Fruit fly (Drosophila melanogaster) whole organism: ENCODE data around the gene BOD1.
A peak's percentile ranks its signal among the peaks of the same experiment; 100 is the strongest.

Experiments used
- CG8478 ChIP-seq: fragments of >200 bp; optimal IDR thresholded peaks from 2 replicates; lab custom pipeline; 2018; ENCODE audit warnings: inconsistent platforms
- Dll ChIP-seq: fragments of >200 bp; optimal IDR thresholded peaks from 2 replicates; lab custom pipeline; 2017
- EcR ChIP-seq, 2 experiments: fragments of >200 bp; optimal IDR thresholded peaks; 2 replicates each; lab custom pipeline; 2017; ENCODE audit warnings: missing biosample characterization in 2 of 2, missing genetic modification characterization in 2 of 2, missing genetic modification reagents in 2 of 2
- pan ChIP-seq: fragments of >200 bp; optimal IDR thresholded peaks from 2 replicates; lab custom pipeline; 2017
- psq ChIP-seq: fragments of >200 bp; optimal IDR thresholded peaks from 2 replicates; lab custom pipeline; 2017
- usp ChIP-seq: fragments of >200 bp; optimal IDR thresholded peaks from 2 replicates; lab custom pipeline; 2017; ENCODE audit warnings: missing biosample characterization, missing genetic modification characterization, mixed read lengths

Gene BOD1

DNA sequence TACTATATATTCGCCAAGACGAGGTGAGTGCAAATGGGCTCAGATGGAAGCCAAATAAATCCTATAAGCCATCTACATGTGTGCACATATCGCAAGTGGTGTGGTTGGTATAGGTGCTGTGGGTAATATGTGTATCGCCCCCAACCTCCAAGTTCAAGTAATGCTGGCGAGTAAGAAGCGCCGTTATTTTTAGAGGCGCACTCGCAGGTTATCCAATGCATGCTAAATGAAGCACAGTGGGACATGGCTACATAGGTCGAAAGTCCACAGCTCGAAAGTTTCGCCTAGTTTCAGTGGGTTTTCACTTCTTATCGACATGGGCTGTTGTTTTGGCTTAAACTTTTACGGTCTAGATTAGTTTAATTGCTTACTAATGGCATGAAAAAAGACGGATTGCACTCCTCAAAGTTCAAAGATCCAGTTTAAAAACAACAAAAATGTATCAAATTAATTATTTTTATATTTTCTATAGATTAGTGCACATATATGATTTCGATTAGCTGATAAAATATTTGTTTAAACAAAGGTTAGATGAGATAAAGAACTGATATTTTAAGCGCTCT, 12.0 kb upstream of the BOD1 start:
- TF ChIP-seq usp (GFP tag; lab: Kevin White, UChicago), result no peak
- TF ChIP-seq psq (lab: Kevin White, UChicago), result no peak
- TF ChIP-seq Dll (lab: Kevin White, UChicago), result no peak
- no peak for TF ChIP-seq CG8478

DNA sequence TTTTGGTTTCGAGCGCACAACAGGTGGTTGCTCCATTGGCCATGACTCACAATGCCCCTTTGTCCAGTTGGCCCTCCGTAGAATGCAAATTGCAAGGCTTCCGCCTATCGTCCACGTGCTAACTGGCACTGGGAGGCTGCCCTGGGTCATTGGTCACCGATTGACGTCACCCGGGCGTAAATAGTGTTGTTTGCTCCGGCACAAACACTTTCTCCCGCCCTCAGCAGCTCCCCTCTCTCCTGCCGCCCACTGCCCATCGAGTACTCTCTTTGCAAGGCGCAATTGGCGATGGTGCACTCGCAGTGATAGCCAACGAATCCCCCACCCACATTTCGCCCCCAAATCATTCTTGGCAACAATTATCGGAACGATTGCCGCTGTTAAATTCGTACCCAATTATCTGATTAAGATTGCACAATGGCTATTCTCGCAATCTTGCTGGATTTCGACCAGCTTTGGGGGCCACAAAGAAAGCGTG, 11.3 kb upstream of the BOD1 start:
- TF ChIP-seq CG8478 (no peak), psq (lab: Kevin White, UChicago) (no peak), EcR (GFP tag; optimal IDR thresholded peaks at IDR 0.05; lab: Kevin White, UChicago) (no peak), usp (GFP tag; lab: Kevin White, UChicago) (no peak), pan (lab: Kevin White, UChicago) (no peak)

DNA sequence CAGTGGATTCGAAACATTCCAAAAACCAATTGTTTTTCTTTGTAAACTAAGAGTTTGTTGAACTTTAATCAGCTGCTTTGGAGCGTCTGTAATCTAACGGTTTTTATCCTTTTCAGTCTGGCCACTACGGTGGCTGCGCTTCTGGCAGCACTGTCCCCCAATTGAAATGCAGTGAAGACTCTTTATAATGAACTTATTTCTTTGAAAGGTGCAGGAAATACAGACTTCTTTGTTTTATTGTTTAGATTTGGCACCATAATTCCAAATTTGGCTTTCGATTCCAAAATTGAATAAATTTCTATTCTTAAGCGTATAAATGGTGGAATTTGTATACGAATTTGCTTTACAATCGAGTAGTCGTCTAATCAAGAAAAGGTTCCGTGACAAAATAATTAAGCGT, 9.9 kb upstream of the BOD1 start, which contains the start of gene nenya:
Gene nenya, minus strand, starts transcription at position 35 of the 400 bp plus-strand sequence.
- TF ChIP-seq psq (lab: Kevin White, UChicago), result no peak
- TF ChIP-seq pan (lab: Kevin White, UChicago), result no peak
- no peak for TF ChIP-seq usp (GFP tag; lab: Kevin White, UChicago)
- TF ChIP-seq Dll (lab: Kevin White, UChicago), result no peak
- TF ChIP-seq EcR (GFP tag; optimal IDR thresholded peaks at IDR 0.05; lab: Kevin White, UChicago), result no peak
- no peak for TF ChIP-seq CG8478

dm6 chr3R:27928984-27929924, 8.8 kb upstream of the BOD1 start:
- no peak for TF ChIP-seq usp (GFP tag; lab: Kevin White, UChicago)
- no peak for TF ChIP-seq psq (lab: Kevin White, UChicago)
- TF ChIP-seq CG8478, result no peak
- no peak for TF ChIP-seq EcR (GFP tag; optimal IDR thresholded peaks at IDR 0.05; lab: Kevin White, UChicago)
- TF ChIP-seq pan (lab: Kevin White, UChicago), result no peak
- no peak for TF ChIP-seq Dll (lab: Kevin White, UChicago)

dm6 chr3R:27931461-27931860, 6.6 kb upstream of the BOD1 start:
- TF ChIP-seq pan (lab: Kevin White, UChicago) (no peak), EcR (GFP tag; optimal IDR thresholded peaks at IDR 0.05; lab: Kevin White, UChicago) (no peak), psq (lab: Kevin White, UChicago) (no peak), usp (GFP tag; lab: Kevin White, UChicago) (no peak), CG8478 (no peak), Dll (lab: Kevin White, UChicago) (no peak)

- TF ChIP-seq usp (GFP tag; lab: Kevin White, UChicago), result no peak
- no peak for TF ChIP-seq Dll (lab: Kevin White, UChicago)
- no peak for TF ChIP-seq pan (lab: Kevin White, UChicago)
- no peak for TF ChIP-seq CG8478
- no peak for TF ChIP-seq psq (lab: Kevin White, UChicago)
- TF ChIP-seq EcR (GFP tag; optimal IDR thresholded peaks at IDR 0.05; lab: Kevin White, UChicago), result no peak
Measured at dm6 chr3R:27945398-27945797, 7.4 kb downstream of the BOD1 start.

dm6 chr3R:27946555-27947204, 8.6 kb downstream of the BOD1 start:
- TF ChIP-seq pan (lab: Kevin White, UChicago) (peak; percentile 4), Dll (lab: Kevin White, UChicago) (no peak)

- TF ChIP-seq pan (lab: Kevin White, UChicago) (no peak), Dll (lab: Kevin White, UChicago) (no peak), EcR (GFP tag; optimal IDR thresholded peaks at IDR 0.05; lab: Kevin White, UChicago) (no peak), psq (lab: Kevin White, UChicago) (no peak), CG8478 (no peak), usp (GFP tag; lab: Kevin White, UChicago) (no peak)
Measured at dm6 chr3R:27947682-27948245, 9.7 kb downstream of the BOD1 start, which contains the start of gene mfrn. Gene mfrn, minus strand, starts transcription at chr3R:27948021.

- TF ChIP-seq psq (lab: Kevin White, UChicago) (no peak), Dll (lab: Kevin White, UChicago) (no peak), usp (GFP tag; lab: Kevin White, UChicago) (no peak), CG8478 (no peak), pan (lab: Kevin White, UChicago) (no peak), EcR (GFP tag; optimal IDR thresholded peaks at IDR 0.05; lab: Kevin White, UChicago) (no peak)
Measured at dm6 chr3R:27948421-27948906, 10.4 kb downstream of the BOD1 start, which contains the start of gene Gp93. Gene Gp93, plus strand, starts transcription at chr3R:27948711.

DNA sequence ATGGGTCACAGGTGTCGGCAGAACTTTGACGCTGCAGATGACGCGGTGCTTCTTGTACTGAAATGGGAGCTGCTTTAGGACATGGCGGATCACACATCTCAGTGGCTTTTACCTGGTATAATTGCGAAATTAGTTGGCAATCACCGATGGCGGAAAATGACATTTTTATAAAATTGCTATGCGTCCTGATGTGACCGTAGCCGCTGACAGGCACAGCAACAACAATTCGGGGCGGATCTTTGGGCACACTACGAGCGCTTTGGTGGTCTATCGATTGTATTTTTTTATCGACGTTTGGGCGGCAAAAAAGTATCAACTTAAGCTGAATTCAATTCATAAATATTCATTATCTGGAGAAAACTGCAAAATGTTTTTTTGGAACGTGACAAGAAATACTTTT, 15.8 kb downstream of the BOD1 start, which contains the start of gene CG4951:
Gene CG4951, minus strand, starts transcription at position 223 of the 400 bp plus-strand sequence.
- TF ChIP-seq pan (lab: Kevin White, UChicago) (no peak), CG8478 (no peak), EcR (GFP tag; optimal IDR thresholded peaks at IDR 0.05; lab: Kevin White, UChicago) (no peak), Dll (lab: Kevin White, UChicago) (no peak), psq (lab: Kevin White, UChicago) (no peak), usp (GFP tag; lab: Kevin White, UChicago) (no peak)

- TF ChIP-seq pan (lab: Kevin White, UChicago) (no peak), Dll (lab: Kevin White, UChicago) (no peak)
Measured at dm6 chr3R:27954533-27954932, 16.5 kb downstream of the BOD1 start, which contains the start of gene Nep7. Gene Nep7, plus strand, starts transcription at chr3R:27954917.
